Fruit fly (Drosophila melanogaster): ENCODE results near the gene Spn77Bc.

The Spn77Bc gene

DNA sequence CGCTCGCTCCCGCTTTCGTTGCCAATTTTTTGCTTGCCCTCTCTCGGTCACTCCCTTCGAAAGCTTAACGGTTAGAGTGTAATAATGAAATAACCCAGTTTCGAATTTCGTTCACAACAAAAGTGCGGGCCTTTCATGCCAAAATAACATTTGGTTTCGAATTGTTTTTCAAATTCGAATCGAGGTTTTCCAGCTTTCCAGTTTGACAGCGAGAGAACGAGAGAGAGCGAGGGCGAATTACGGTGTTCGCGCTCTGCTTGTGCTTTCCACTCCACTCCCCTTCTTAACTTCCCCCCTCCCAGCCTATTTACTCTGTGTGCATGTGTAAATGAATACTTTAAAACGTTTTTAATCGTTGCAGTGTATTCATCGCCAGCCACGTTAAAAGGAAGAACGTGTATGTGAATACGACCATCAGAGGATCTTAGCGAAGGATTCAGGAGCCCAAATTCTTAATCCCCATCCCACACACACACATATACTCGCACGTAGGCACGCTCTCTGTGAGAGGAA, 6.2 kb downstream of the Spn77Bc start:
- TF ChIP-seq CG8478 (optimal IDR thresholded peaks at IDR 0.05): no peak
- no peak for TF ChIP-seq CTCF (optimal IDR thresholded peaks at IDR 0.05)

DNA sequence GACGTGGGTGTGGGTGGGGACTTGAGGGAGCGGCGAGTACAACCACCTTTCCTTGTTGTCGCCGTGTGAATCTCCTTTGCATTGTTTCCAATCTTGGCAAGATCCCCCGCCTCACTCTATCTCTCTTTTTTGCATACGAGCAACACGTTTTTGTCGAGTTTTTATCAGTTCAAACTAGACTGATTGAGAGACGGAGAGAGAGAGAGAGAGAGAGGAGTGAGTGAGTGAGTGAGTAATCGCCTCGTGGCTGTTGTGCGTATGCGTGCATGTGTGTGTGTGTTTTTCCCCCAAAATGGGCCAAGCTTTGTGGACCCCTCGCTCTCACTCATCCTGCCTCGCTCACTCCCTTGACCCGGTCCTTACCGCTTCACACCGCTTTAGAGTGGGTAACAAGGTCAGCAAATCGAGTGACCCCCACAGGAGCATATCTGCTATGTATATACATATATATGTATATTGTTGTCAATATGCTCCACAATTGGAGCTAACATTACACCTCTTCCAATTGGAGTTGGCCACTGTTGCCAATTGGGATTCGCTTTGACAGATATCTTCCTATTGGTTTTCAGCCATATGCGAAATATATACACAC, 7.0 kb downstream of the Spn77Bc start:
- TF ChIP-seq CG8478 (optimal IDR thresholded peaks at IDR 0.05) (no peak), CTCF (optimal IDR thresholded peaks at IDR 0.05) (no peak)

DNA sequence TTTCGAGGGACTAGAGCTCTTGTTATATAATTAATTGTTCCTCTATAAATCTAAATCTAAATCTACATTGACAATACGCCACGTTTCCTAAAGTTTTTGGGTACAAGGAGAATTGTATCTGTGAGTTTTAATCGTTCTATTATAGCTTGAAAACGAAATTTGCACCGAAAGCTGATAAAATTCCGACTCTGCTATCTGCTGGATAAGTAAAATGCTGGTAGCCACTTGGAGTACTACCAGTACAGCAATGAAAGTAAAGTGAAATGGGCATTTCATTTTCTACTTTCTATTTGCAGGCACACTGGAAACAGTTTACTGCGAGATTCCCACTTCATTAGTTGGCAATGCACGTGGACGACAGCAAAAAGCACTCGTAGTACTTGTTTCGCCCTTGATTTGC, 10.7 kb downstream of the Spn77Bc start, which contains the start of gene CG5618:
Gene CG5618 (plus strand): TSS at position 301 of the 400 bp plus-strand sequence.
- TF ChIP-seq CG8478 (optimal IDR thresholded peaks at IDR 0.05) (no peak), CTCF (optimal IDR thresholded peaks at IDR 0.05) (no peak)

DNA sequence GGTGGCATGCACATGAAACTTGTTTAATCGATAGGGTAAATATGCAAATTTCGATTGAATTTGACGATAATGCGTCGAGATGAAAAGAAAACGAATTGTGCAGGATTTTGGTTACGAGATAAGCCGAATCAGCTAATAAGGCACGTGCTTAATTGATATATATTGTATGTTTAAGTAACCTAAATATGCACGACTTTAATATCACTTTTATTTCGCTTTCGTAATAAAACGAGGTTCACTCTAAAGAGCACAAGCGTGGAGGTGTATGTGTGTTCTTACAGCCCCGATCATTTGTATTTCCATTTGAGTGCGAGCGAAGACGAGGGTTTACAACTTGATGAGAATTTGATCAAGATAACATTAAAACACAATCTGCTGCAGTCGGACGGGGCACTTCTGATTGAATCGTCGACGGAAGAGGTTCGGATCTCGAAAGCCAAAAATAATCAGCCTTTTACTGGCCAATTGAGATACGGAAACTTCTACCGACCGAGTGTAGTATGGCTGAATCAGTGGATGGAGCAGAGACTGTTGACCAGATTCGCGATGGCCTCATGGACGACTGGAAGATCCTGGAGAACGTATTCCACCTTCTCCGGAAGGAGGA, 11.4 kb downstream of the Spn77Bc start:
- no peak for TF ChIP-seq CTCF (optimal IDR thresholded peaks at IDR 0.05)
- no peak for TF ChIP-seq CG8478 (optimal IDR thresholded peaks at IDR 0.05)

DNA sequence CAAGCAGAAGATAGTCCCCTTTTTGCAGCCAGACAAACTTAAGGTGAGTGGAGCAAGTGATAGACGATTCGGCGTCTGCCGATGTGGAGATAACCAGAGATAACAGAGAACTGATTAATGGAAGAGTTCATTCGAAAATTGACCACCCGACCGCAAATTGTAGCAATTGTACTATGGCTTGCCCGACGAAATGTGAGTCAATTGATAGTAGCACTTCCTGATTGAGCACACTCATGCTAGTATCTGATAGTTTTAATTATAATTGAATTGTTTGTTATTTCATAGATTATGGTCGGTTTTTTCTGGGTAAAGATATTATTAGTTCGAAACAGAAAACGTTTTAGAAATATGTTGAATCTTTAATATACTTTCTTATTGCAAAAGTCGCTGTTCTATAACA, 11.9 kb downstream of the Spn77Bc start:
- TF ChIP-seq CTCF (optimal IDR thresholded peaks at IDR 0.05) (no peak), CG8478 (optimal IDR thresholded peaks at IDR 0.05) (no peak)

DNA sequence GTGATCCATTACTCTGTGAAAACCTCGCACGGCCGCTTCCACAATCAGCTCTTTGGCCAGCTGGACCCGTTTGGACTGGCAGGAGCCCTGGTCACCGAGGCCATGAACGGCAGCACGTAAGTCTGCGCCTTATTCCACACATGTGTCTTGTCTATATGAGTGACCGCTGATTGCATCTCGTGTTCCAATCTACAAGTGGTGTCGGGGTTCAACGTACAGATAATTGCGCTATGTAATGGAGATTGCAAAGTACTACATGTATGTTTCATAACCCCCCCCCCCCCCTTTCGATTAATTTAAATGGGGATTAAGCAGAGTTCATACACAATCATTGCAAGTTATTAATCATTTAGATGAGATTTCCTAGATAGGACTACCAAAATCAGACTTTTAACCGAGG, 12.4 kb downstream of the Spn77Bc start:
- TF ChIP-seq CG8478 (optimal IDR thresholded peaks at IDR 0.05) (no peak), CTCF (optimal IDR thresholded peaks at IDR 0.05) (no peak)

DNA sequence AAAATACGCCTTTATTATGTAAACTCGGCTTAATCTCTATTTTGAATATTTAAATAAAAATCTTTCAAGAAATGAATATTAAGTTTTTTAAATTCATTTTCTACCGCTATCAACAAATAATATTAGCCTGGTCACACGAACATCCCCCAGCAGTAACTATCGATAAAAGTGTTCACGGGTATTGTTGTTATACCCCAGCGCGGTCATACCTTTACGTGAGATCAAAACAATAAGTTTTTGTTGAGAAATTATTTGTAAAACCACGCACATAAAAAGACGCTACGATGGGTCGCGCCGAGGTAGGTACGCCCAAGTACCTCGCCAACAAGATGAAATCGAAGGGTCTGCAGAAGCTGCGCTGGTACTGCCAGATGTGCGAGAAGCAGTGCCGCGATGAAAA, 14.2 kb downstream of the Spn77Bc start, which contains the start of gene kin17:
Gene kin17 (plus strand): TSS at position 195 of the 400 bp plus-strand sequence.
- no peak for TF ChIP-seq CTCF (optimal IDR thresholded peaks at IDR 0.05)
- TF ChIP-seq CG8478 (optimal IDR thresholded peaks at IDR 0.05): no peak

DNA sequence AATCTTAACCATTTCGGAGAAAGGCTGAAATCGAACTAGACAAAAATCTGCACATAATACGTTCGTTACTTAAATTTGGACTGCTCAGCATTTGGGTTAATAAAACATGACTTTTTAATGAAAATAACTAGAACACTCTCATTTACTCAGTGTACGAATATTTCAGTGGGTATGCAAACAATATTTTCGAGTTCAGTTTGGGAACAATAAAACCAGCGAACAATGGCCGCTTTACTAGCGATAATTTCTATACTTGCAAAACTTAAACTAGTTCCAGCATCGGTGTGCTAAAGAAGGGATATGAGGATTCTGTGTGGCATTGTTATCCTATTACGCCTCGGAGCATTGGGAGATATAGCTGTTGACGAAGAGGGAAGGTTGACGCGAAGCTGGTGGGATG, 15.8 kb downstream of the Spn77Bc start, which contains the start of gene CG5665:
Gene CG5665 (plus strand): TSS at position 301 of the 400 bp plus-strand sequence.
- TF ChIP-seq CG8478 (optimal IDR thresholded peaks at IDR 0.05) (no peak), CTCF (optimal IDR thresholded peaks at IDR 0.05) (no peak)

DNA sequence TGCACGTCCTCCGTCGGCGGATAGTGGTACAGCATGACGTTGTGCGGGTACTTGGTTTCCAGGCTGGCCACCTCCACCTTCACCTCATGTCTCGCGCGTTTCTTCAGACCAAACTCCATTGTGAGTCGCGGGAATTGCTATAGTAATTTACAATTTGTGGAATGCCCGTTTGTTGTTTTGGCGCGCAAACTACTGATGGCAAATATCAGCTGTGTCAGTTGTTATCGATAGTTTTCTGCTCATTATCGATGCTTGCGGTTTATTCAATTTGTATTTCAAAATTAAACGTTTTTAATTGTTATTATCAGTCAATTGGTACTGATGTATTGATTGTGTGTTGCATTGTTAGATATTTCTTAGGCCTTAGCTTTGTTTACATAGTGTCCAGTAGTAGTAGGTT, 19.0 kb downstream of the Spn77Bc start, which contains the start of gene Prim2:
Gene Prim2 (minus strand): TSS at position 197 of the 400 bp plus-strand sequence.
- TF ChIP-seq CTCF (optimal IDR thresholded peaks at IDR 0.05): no peak
- TF ChIP-seq CG8478 (optimal IDR thresholded peaks at IDR 0.05): no peak

DNA sequence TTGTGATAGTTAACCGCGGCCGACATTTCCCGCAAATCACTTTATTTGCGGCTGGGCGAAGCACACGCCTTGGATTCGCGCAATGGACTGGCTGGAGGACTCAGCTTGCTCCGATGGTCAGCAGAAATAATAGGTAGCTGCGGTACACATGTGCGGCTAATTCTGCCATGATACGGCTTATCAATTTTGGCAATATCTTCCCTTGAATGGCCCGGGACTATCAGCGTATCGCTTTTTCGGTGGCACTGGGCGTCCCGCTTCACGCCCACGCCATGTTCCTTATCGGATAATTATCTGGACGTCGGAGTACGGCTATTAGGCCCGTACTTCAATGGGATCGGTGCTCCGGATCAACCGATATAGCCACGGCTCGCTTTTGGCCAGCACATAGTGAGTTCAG, 23.6 kb downstream of the Spn77Bc start:
- no peak for TF ChIP-seq CG8478 (optimal IDR thresholded peaks at IDR 0.05)
- TF ChIP-seq CTCF (optimal IDR thresholded peaks at IDR 0.05): no peak

DNA sequence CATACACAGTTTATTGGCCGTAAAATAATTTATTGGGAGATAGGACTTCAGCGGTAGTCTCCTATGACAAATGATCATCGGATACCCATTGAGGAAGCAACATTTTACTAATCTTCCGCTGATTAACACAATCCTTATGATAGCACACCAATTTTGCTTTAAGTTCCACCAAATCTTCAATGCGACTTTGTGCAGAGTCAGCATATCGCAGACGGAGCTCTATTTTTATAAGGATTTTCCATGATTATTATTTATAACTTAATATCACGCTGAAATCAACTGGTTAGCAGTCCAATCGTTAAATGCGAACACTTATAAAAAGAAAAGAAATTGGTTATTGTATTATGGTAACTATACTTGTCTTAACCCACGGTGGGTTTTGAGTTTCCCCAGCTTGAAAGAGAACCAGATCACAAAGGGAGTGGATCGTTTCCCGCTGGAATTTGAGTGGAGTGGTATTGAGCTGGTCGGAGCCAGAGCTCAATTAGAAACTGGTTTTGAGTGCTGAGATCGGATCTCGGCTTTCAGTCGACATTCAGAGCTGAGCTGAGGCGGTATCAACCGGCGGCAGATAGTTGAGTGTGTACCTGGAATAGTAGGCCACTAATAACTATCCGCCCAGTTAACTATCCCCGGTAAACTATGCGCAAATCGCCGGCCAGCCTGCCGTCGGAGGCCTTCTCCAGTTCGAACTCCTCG, 24.4 kb downstream of the Spn77Bc start, which contains the start of the genes Toll-9 and in:
Gene Toll-9 (minus strand): TSS at position 51 of the 699 bp plus-strand sequence.
Gene in (plus strand): TSS at position 525 of the 699 bp plus-strand sequence.
- TF ChIP-seq CG8478 (optimal IDR thresholded peaks at IDR 0.05) (no peak), CTCF (optimal IDR thresholded peaks at IDR 0.05) (no peak)

DNA sequence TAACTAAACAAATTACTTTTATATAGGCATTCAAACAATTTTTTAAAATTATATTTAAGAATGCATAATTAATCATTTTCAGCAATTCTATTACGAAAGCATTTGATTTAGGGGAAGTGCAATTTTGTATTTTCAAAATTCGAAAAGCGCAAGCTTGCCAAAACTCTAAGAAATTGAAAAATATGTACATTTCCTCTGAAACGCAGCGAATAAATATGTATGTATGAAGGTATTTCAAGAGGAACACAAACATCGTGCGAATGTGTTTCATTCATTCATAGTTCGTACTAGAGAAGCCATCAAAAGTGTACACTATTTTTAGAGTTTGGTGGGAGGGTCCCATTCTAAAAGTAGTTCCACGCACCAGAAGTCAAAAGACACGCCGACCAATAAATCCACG, 27.6 kb downstream of the Spn77Bc start, which contains the start of gene CG13247:
Gene CG13247 (plus strand): TSS at position 301 of the 400 bp plus-strand sequence.
- no peak for TF ChIP-seq CTCF (optimal IDR thresholded peaks at IDR 0.05)
- no peak for TF ChIP-seq CG8478 (optimal IDR thresholded peaks at IDR 0.05)

DNA sequence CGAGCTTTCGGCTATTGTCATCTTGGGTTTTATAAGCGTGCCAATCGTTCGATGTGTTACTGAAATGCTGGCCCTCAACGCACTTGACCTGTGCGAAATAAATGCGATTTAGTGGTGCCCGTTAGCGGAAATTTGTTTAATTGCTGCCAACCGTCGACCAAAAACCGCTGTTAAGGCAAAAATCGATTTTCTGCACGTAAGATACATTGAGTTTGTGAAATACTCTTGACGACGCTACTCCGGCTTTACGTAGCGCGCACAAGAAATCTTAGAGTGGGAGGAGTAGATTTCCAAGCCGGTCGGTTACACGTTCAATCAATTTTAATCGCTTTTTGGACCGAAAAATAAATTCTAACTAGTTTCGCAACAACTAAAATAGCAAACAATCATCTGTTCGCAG, 33.0 kb downstream of the Spn77Bc start:
- TF ChIP-seq CTCF (optimal IDR thresholded peaks at IDR 0.05): no peak
- no peak for TF ChIP-seq CG8478 (optimal IDR thresholded peaks at IDR 0.05)

DNA sequence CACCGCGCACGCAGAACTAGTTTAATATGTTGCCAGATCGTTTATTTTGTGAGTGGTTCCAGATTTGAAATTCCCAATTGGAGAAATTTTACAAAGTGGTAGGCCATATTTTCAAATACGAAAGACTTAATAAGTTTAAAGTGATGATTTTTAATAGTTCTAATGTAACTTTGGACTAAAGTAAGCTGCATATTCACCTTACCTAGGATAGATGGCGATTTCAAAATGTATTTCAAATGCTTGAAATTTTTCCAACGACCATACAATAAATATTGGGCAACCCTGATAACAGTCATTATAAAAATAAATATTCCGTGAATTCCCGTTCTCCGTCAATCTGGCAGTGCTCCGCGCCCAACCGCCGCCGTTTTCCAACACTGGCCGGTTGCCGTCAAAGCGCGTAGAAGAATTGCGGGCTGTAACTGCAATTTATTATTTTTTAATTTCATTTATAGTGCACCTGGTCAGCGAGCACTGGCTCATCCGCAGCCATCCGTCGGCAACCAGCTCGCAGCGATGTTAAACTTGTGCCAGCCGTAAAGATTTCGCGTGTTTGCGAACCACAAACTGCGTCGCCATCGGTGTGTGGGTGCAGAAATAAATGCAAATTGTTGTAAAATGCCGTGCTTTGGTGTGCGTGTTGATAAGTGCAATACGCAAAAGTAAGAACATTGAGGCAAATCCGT, 33.6 kb downstream of the Spn77Bc start, which contains the start of the genes Ide and RhoBTB:
Gene Ide (minus strand): TSS at position 19 of the 686 bp plus-strand sequence.
Gene RhoBTB (plus strand): TSS at position 365 of the 686 bp plus-strand sequence.
- no peak for TF ChIP-seq CG8478 (optimal IDR thresholded peaks at IDR 0.05)
- TF ChIP-seq CTCF (optimal IDR thresholded peaks at IDR 0.05): no peak

DNA sequence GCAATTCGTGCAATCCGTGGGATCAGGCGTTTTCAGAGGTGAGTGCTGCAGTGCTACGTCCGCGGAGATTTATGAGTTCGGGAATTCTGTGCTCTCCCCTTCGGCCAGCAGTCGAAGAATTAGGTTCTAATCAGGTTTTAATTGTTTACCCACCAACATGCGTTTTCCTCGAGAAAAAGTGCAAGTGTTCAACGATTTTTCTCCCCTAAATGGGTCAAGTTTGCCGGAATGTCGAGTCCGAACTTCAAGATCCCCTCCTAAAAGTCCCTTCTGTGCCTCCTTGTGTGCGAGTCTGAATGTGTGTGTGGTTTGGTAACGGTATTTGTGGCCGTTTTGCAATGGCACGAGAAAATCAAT, 34.1 kb downstream of the Spn77Bc start:
- TF ChIP-seq CTCF (optimal IDR thresholded peaks at IDR 0.05) (no peak), CG8478 (optimal IDR thresholded peaks at IDR 0.05) (no peak)

Measured in S2 (cell line).